Worm (Caenorhabditis elegans): ENCODE measurements around the gene C50D2.2.

Gene C50D2.2

DNA sequence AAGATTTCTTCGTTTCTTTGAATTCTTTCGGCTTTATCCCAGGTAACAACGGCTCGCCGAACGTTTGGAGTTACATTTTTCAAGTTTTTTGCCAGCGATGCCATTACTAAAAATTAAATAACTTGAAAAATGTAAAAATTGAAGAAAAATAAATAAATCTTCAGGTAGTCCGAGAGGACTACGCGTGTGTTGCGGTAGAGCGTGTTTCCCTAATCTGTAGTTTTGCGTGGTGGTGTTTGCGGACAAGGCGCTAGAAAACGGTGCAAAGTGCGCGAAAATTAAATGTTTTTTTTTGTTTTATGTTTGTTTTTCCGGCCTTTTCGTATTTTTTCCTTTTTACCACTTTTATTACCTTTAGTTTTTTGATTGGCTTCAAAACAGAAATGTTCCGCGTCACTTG, 46.9 kb downstream of the C50D2.2 start, which contains the start of gene mrpl-28:
TSS of gene mrpl-28 (minus strand) at position 106 of the 400 bp plus-strand sequence.
- TF ChIP-seq ceh-13 (GFP tag; optimal IDR thresholded peaks at IDR 0.05) (no peak), sea-1 (GFP tag; conservative IDR thresholded peaks at IDR 0.05) (0 out of 2 replicates have a peak, but pooled peaks have one; percentile 42), pes-1 (GFP tag; IDR thresholded peaks at IDR 0.05) (no peak), hmbx-1 (tag; optimal IDR thresholded peaks at IDR 0.05) (no peak), F13C5.2 (tag; optimal IDR thresholded peaks at IDR 0.05) (peak; percentile 66), B0310.2 (tag; optimal IDR thresholded peaks at IDR 0.05) (no peak), scrt-1 (GFP tag; IDR thresholded peaks at IDR 0.05) (0 out of 2 replicates have a peak, but pooled peaks have one; percentile 15), hmg-4 (GFP tag; optimal IDR thresholded peaks at IDR 0.05) (no peak), tra-4 (tag; optimal IDR thresholded peaks at IDR 0.05) (no peak), ets-7 (tag; optimal IDR thresholded peaks at IDR 0.05) (no peak), flt-1 (GFP tag; IDR thresholded peaks at IDR 0.05) (no peak), tbx-37 (GFP tag; conservative IDR thresholded peaks at IDR 0.05) (no peak), hnd-1 (tag; optimal IDR thresholded peaks at IDR 0.05) (no peak), tbx-11 (GFP tag; IDR thresholded peaks at IDR 0.05) (no peak)

DNA sequence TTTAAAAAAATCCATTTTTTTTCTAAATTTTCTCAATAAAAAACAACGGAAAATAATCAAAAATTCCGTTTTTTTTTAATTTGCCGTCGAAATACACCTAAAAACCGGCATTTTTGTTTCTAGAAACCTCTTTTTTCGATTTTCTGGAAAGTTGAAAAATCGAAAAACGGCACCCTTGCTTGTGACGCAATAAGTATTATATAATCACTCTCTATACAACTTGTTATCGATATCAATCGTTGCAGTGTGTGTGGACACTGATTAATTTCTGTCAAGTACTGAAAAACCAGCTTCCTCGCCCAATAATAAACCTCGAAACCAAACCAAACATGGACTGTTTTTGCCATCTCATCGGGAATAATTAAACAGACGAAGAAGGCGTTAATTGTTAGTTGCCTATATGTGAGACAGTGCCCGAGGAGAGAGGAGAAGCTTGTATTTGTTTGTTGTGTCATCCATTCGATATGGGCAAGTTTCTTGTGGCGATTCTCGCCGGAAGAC, 48.1 kb downstream of the C50D2.2 start:
- TF ChIP-seq ama-1 (optimal IDR thresholded peaks at IDR 0.05) (no peak), hnd-1 (tag; optimal IDR thresholded peaks at IDR 0.05) (no peak), flt-1 (GFP tag; IDR thresholded peaks at IDR 0.05) (no peak), hmbx-1 (tag; optimal IDR thresholded peaks at IDR 0.05) (no peak), aly-1 (tag; optimal IDR thresholded peaks at IDR 0.05) (no peak), B0310.2 (tag; optimal IDR thresholded peaks at IDR 0.05) (no peak)

DNA sequence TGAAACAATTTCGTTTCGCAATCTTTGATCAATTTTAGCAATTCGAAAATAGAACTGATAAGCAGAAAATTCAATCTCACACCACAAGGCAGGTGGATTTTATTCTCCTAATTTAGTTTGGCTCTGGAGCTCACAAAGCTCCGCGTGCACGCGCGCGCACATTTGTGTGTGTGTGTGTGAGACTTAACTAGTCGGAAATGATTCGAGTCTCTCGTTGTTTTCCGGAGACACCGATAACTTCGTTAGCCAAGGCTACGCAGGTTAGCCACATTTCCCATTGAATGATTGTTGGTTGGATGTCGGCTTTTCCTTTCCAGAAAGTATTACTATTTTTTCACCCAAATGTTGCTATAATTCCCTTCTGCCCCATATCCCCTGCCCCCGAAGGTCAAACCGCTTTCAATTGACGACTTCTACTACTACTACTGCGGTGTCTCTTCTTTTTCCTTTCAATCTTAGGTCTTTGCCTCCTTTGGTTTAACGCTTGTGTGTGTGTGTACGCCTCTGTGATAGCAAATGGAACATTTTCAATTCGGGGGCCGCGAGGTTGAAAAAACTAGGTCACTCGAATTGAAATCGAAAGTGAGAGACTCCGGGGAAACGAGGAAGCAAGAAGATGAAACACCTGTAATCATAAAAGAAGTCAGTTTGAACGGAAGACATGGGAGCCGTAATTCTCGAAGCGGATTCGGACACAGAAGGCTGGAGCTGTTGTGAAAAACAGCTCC, 49.2 kb downstream of the C50D2.2 start:
- TF ChIP-seq flt-1 (GFP tag; IDR thresholded peaks at IDR 0.05) (no peak), B0310.2 (tag; optimal IDR thresholded peaks at IDR 0.05) (no peak), ama-1 (optimal IDR thresholded peaks at IDR 0.05) (no peak), sea-1 (GFP tag; conservative IDR thresholded peaks at IDR 0.05) (no peak), aly-1 (tag; optimal IDR thresholded peaks at IDR 0.05) (no peak), ets-7 (tag; optimal IDR thresholded peaks at IDR 0.05) (no peak), tbx-37 (GFP tag; conservative IDR thresholded peaks at IDR 0.05) (no peak), F13C5.2 (tag; optimal IDR thresholded peaks at IDR 0.05) (no peak), hnd-1 (tag; optimal IDR thresholded peaks at IDR 0.05) (no peak)

DNA sequence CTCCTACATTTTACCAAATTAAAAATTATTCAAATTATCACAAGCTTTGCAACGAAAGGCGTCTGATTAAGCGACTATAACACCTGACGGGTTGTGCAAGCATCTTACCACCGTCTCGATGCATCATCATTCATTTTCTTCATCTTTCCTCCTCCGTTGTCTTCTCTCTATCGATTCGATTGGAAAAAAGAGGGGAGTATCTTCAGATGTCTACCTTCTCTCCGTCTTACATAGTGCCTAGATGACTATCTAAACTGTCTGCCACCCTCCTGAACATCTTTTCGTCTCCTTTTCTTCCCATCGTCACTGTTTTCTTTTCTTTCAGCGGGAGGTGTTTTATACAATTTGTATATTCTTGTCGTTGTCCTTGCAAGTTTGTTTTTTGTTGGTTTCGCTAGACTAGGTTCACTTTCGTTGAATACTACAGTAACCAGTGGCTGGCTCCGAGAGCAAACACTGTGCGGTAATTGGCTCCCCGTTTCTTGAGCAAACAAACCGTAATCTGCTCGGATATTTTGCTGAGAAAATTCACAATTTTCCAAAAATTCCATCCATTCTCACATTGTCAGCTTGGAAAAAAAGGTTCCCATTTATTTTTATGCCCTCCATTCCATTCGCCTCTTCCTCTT, 50.4 kb downstream of the C50D2.2 start:
- TF ChIP-seq tra-4 (tag; optimal IDR thresholded peaks at IDR 0.05) (no peak), hnd-1 (tag; optimal IDR thresholded peaks at IDR 0.05) (no peak), scrt-1 (GFP tag; IDR thresholded peaks at IDR 0.05) (no peak), ceh-36 (tag; optimal IDR thresholded peaks at IDR 0.05) (no peak), flt-1 (GFP tag; IDR thresholded peaks at IDR 0.05) (no peak), hmbx-1 (tag; optimal IDR thresholded peaks at IDR 0.05) (no peak), hmg-4 (GFP tag; optimal IDR thresholded peaks at IDR 0.05) (no peak), aly-1 (tag; optimal IDR thresholded peaks at IDR 0.05) (no peak), B0310.2 (tag; optimal IDR thresholded peaks at IDR 0.05) (no peak), tbx-37 (GFP tag; conservative IDR thresholded peaks at IDR 0.05) (no peak), F13C5.2 (tag; optimal IDR thresholded peaks at IDR 0.05) (no peak), ets-7 (tag; optimal IDR thresholded peaks at IDR 0.05) (no peak), ceh-13 (GFP tag; optimal IDR thresholded peaks at IDR 0.05) (no peak), tbx-11 (GFP tag; IDR thresholded peaks at IDR 0.05) (no peak), sea-1 (GFP tag; conservative IDR thresholded peaks at IDR 0.05) (no peak)

DNA sequence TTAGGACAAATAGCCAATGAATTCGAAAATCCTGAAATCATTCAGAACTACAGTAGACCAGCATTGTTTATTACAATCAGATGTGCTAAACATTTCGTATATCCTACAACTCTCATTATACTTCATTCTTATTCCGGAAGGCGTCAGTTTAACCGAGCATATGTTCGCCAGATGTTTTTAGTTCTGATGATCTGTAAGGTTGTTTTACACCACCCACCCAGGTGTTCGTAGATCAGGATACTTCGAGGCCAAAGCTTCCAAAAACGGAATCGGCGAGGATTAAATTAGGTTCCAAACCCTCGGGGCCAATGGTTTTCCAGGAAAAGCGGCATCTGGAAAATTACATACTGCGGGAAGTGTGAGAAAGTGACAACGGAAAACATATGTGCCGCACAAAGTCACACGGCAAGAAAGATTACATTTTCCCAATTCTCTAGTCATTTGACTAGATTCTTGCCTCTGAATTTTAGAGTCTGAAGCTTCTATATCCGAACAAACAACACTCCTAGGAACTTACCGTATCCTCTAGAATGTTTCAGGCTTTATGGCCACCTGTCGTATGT, 51.7 kb downstream of the C50D2.2 start:
- no peak for TF ChIP-seq pes-1 (GFP tag; IDR thresholded peaks at IDR 0.05)
- no peak for TF ChIP-seq aly-1 (tag; optimal IDR thresholded peaks at IDR 0.05)

Measured in whole organism, early embryonic.